Worm (Caenorhabditis elegans) whole organism, L4 larva: ENCODE measurements around the gene swp-1.

Experiments used
- D1046.2 ChIP-seq: fragments of 200-800 bp; sonication (Bioruptor generic); IDR thresholded peaks from 2 replicates; pipeline ENCODE4 v1.3.6; 2022; ENCODE audit warnings: missing genetic modification characterization, missing compliant biosample characterization
- F10B5.3 ChIP-seq: sonication (generic microtip); optimal IDR thresholded peaks from 2 replicates; lab custom pipeline; 2016; ENCODE audit warnings: mild to moderate bottlenecking, missing genetic modification characterization, missing compliant biosample characterization
- F37D6.2 ChIP-seq: sonication (generic microtip); optimal IDR thresholded peaks from 2 replicates; lab custom pipeline; 2016; ENCODE audit warnings: mild to moderate bottlenecking, missing genetic modification characterization, missing compliant biosample characterization
- R02D3.7 ChIP-seq: fragments of 150-350 bp; sonication (generic microtip); optimal IDR thresholded peaks from 3 replicates; lab custom pipeline; 2014; ENCODE audit warnings: missing biosample characterization, missing genetic modification characterization
- T20F7.1 ChIP-seq: fragments of 200-800 bp; sonication (Bioruptor generic); optimal IDR thresholded peaks from 2 replicates; lab custom pipeline; 2018; ENCODE audit warnings: mild to moderate bottlenecking, missing genetic modification characterization, missing compliant biosample characterization
- Y105C5A.15 ChIP-seq: fragments of 200-800 bp; sonication (Bioruptor generic); IDR thresholded peaks from 2 replicates; pipeline ENCODE4 v1.3.6; 2022; ENCODE audit warnings: missing genetic modification characterization, missing compliant biosample characterization
- Y48G9A.11 ChIP-seq: fragments of 200-800 bp; sonication (Bioruptor generic); IDR thresholded peaks from 2 replicates; pipeline ENCODE4 v1.3.6; 2022; ENCODE audit warnings: missing genetic modification reagents, missing genetic modification characterization, missing compliant biosample characterization
- Y75B8A.6 ChIP-seq: fragments of 200-800 bp; sonication (Bioruptor generic); IDR thresholded peaks from 2 replicates; pipeline ENCODE4 v1.3.6; 2022; ENCODE audit warnings: missing genetic modification reagents, missing genetic modification characterization, missing compliant biosample characterization
- ZK337.2 ChIP-seq: fragments of 200-800 bp; sonication (Bioruptor generic); IDR thresholded peaks from 2 replicates; pipeline ENCODE4 v1.3.6; 2022; ENCODE audit warnings: missing genetic modification reagents, missing genetic modification characterization, missing compliant biosample characterization
- ZK546.5 ChIP-seq, 2 experiments: sonication (generic microtip); optimal IDR thresholded peaks; 2 replicates each; lab custom pipeline; 2017; ENCODE audit warnings: missing biosample characterization in 2 of 2, missing genetic modification characterization in 2 of 2
- aha-1 ChIP-seq: fragments of 150-350 bp; peaks from one replicate; lab custom pipeline; 2014; ENCODE audit warnings: missing biosample characterization, missing genetic modification characterization
- aly-2 ChIP-seq: sonication (generic microtip); optimal IDR thresholded peaks from 2 replicates; lab custom pipeline; 2018; ENCODE audit warnings: missing biosample characterization, missing genetic modification characterization
- ceh-20 ChIP-seq: fragments of 200-800 bp; sonication (Bioruptor generic); IDR thresholded peaks from 2 replicates; pipeline ENCODE4 v1.3.6; 2022; ENCODE audit warnings: missing genetic modification reagents, missing genetic modification characterization, missing compliant biosample characterization
- ceh-28 ChIP-seq: fragments of 150-350 bp; optimal IDR thresholded peaks from 2 replicates; lab custom pipeline; 2014; ENCODE audit warnings: missing biosample characterization, missing genetic modification reagents, missing genetic modification characterization
- ces-1 ChIP-seq: fragments of 150-350 bp; sonication (generic microtip); optimal IDR thresholded peaks from 4 replicates; lab custom pipeline; 2014; ENCODE audit warnings: missing biosample characterization, missing genetic modification reagents, missing genetic modification characterization
- cey-2 ChIP-seq: sonication (generic microtip); optimal IDR thresholded peaks from 3 replicates; lab custom pipeline; 2017; ENCODE audit warnings: missing genetic modification characterization, mild to moderate bottlenecking, missing compliant biosample characterization, antibody characterized with exemption, borderline replicate concordance; ENCODE audit not compliant: insufficient read depth
- daf-12 ChIP-seq: fragments of 150-350 bp; optimal IDR thresholded peaks from 2 replicates; lab custom pipeline; 2014; ENCODE audit warnings: missing biosample characterization, missing genetic modification reagents, missing genetic modification characterization
- daf-16 ChIP-seq, 3 experiments: sonication (generic microtip); optimal IDR thresholded peaks; 2 replicates each; lab custom pipeline; 2016 to 2017; ENCODE audit warnings: missing genetic modification characterization in 3 of 3, missing genetic modification reagents in 3 of 3, mild to moderate bottlenecking in 2 of 3, missing compliant biosample characterization in 2 of 3, missing biosample characterization in 1 of 3, moderate library complexity in 1 of 3
- daf-19 ChIP-seq: fragments of 200-800 bp; sonication (Bioruptor generic); conservative IDR thresholded peaks from 2 replicates; pipeline ENCODE4 v1.3.6; 2022; ENCODE audit warnings: missing genetic modification characterization, missing compliant biosample characterization
- dmd-6 ChIP-seq: fragments of 200-800 bp; sonication (Bioruptor generic); IDR thresholded peaks from 2 replicates; pipeline ENCODE4 v1.3.6; 2022; ENCODE audit warnings: missing genetic modification reagents, missing genetic modification characterization, missing compliant biosample characterization
- dve-1 ChIP-seq: sonication (generic microtip); optimal IDR thresholded peaks from 2 replicates; lab custom pipeline; 2017; ENCODE audit warnings: antibody characterized with exemption, mild to moderate bottlenecking, missing genetic modification characterization, missing compliant biosample characterization; ENCODE audit not compliant: insufficient read depth
- egl-27 ChIP-seq: sonication (generic microtip); optimal IDR thresholded peaks from 3 replicates; lab custom pipeline; 2017; ENCODE audit warnings: missing biosample characterization, missing genetic modification reagents, missing genetic modification characterization
- egl-43 ChIP-seq: fragments of 200-800 bp; sonication (Bioruptor generic); IDR thresholded peaks from 2 replicates; pipeline ENCODE4 v1.3.6; 2022; ENCODE audit warnings: missing genetic modification reagents, missing genetic modification characterization, missing compliant biosample characterization
- gei-8 ChIP-seq: fragments of 200-800 bp; sonication (Bioruptor generic); optimal IDR thresholded peaks from 2 replicates; lab custom pipeline; 2018; ENCODE audit warnings: mild to moderate bottlenecking, missing genetic modification characterization, missing compliant biosample characterization
- hlh-30 ChIP-seq: sonication (generic microtip); optimal IDR thresholded peaks from 2 replicates; lab custom pipeline; 2017; ENCODE audit warnings: antibody characterized with exemption, mild to moderate bottlenecking, missing genetic modification characterization, missing compliant biosample characterization; ENCODE audit not compliant: insufficient read depth
- jun-1 ChIP-seq: fragments of 150-350 bp; optimal IDR thresholded peaks from 2 replicates; lab custom pipeline; 2014; ENCODE audit warnings: missing biosample characterization, missing genetic modification reagents, missing genetic modification characterization
- lin-1 ChIP-seq: fragments of 200-800 bp; sonication (Bioruptor generic); IDR thresholded peaks from 2 replicates; pipeline ENCODE4 v1.3.6; 2022; ENCODE audit warnings: missing genetic modification reagents, missing genetic modification characterization, missing compliant biosample characterization
- lin-13 ChIP-seq: fragments of 150-350 bp; optimal IDR thresholded peaks from 2 replicates; lab custom pipeline; 2014; ENCODE audit warnings: missing biosample characterization, missing genetic modification reagents, missing genetic modification characterization
- lin-15B ChIP-seq: fragments of 150-350 bp; sonication (generic microtip); optimal IDR thresholded peaks from 3 replicates; lab custom pipeline; 2014; ENCODE audit warnings: missing biosample characterization, missing genetic modification characterization
- lir-3 ChIP-seq: sonication (generic microtip); optimal IDR thresholded peaks from 2 replicates; lab custom pipeline; 2016; ENCODE audit warnings: mild to moderate bottlenecking, missing genetic modification characterization, missing compliant biosample characterization
- nhr-10 ChIP-seq: fragments of 150-350 bp; optimal IDR thresholded peaks from 2 replicates; lab custom pipeline; 2014; ENCODE audit warnings: missing biosample characterization, missing genetic modification characterization
- nhr-25 ChIP-seq: sonication (generic microtip); optimal IDR thresholded peaks from 2 replicates; lab custom pipeline; 2017; ENCODE audit warnings: missing genetic modification characterization, mild to moderate bottlenecking, missing compliant biosample characterization, antibody characterized with exemption, moderate library complexity, borderline replicate concordance; ENCODE audit not compliant: insufficient read depth
- nhr-41 ChIP-seq: fragments of 200-800 bp; sonication (Bioruptor generic); IDR thresholded peaks from 2 replicates; pipeline ENCODE4 v1.3.6; 2022; ENCODE audit warnings: missing genetic modification reagents, missing genetic modification characterization, missing compliant biosample characterization
- nhr-77 ChIP-seq: fragments of 150-350 bp; optimal IDR thresholded peaks from 2 replicates; lab custom pipeline; 2014; ENCODE audit warnings: missing biosample characterization, missing genetic modification characterization
- pha-4 ChIP-seq, 2 experiments: fragments of 150-350 bp in 1 of 2; fragments of 200-800 bp in 1 of 2; sonication (Bioruptor generic) in 1 of 2; IDR thresholded peaks in 1 of 2; optimal IDR thresholded peaks in 1 of 2; 2 replicates each; pipeline versions ENCODE4 v1.3.6 to Lab custom; 2014 to 2022; ENCODE audit warnings: missing genetic modification characterization in 2 of 2, missing genetic modification reagents in 2 of 2, missing biosample characterization in 1 of 2, missing compliant biosample characterization in 1 of 2
- php-3 ChIP-seq: fragments of 200-800 bp; sonication (Bioruptor generic); IDR thresholded peaks from 2 replicates; pipeline ENCODE4 v1.3.6; 2022; ENCODE audit warnings: missing genetic modification reagents, missing genetic modification characterization, missing compliant biosample characterization
- pqm-1 ChIP-seq: sonication (generic microtip); optimal IDR thresholded peaks from 2 replicates; lab custom pipeline; 2017; ENCODE audit warnings: missing biosample characterization, missing genetic modification characterization
- snpc-1.2 ChIP-seq: fragments of 200-800 bp; sonication (Bioruptor generic); IDR thresholded peaks from 2 replicates; pipeline ENCODE4 v1.3.6; 2022; ENCODE audit warnings: missing genetic modification reagents, missing genetic modification characterization, missing compliant biosample characterization
- tra-1 ChIP-seq: fragments of 200-800 bp; sonication (Bioruptor generic); IDR thresholded peaks from 2 replicates; pipeline ENCODE4 v1.3.6; 2022; ENCODE audit warnings: missing genetic modification reagents, missing genetic modification characterization, missing compliant biosample characterization
- unc-130 ChIP-seq: sonication (generic microtip); optimal IDR thresholded peaks from 2 replicates; lab custom pipeline; 2016; ENCODE audit warnings: missing genetic modification reagents, missing genetic modification characterization, missing compliant biosample characterization
- unc-39 ChIP-seq: sonication (generic microtip); optimal IDR thresholded peaks from 2 replicates; lab custom pipeline; 2017; ENCODE audit warnings: missing biosample characterization, missing genetic modification characterization
- unc-62 ChIP-seq, 3 experiments: fragments of 150-350 bp in 1 of 3; sonication (generic microtip); optimal IDR thresholded peaks in 2 of 3; peaks in 1 of 3; 1 replicate in 1 of 3; 2 replicates in 2 of 3; lab custom pipeline; 2014 to 2017; ENCODE audit warnings: missing biosample characterization in 3 of 3, missing genetic modification characterization in 3 of 3, missing genetic modification reagents in 3 of 3, missing genotype in 1 of 3
- vab-7 ChIP-seq: fragments of 200-800 bp; sonication (Bioruptor generic); IDR thresholded peaks from 2 replicates; pipeline ENCODE4 v1.3.6; 2022; ENCODE audit warnings: missing genetic modification reagents, missing genetic modification characterization, missing compliant biosample characterization
- zag-1 ChIP-seq: fragments of 150-350 bp; optimal IDR thresholded peaks from 2 replicates; lab custom pipeline; 2014; ENCODE audit warnings: missing biosample characterization, missing genetic modification characterization
- zfp-3 ChIP-seq: fragments of 200-800 bp; sonication (Bioruptor generic); conservative IDR thresholded peaks from 2 replicates; pipeline ENCODE4 v1.3.6; 2022; ENCODE audit warnings: missing genetic modification reagents, missing genetic modification characterization, missing compliant biosample characterization
- zip-11 ChIP-seq: fragments of 200-800 bp; sonication (Bioruptor generic); IDR thresholded peaks from 2 replicates; pipeline ENCODE4 v1.3.6; 2022; ENCODE audit warnings: missing genetic modification characterization, missing compliant biosample characterization
- zip-2 ChIP-seq: fragments of 150-350 bp; optimal IDR thresholded peaks from 2 replicates; lab custom pipeline; 2014; ENCODE audit warnings: missing biosample characterization, missing genetic modification characterization
- ztf-11 ChIP-seq: fragments of 150-350 bp; optimal IDR thresholded peaks from 2 replicates; lab custom pipeline; 2014; ENCODE audit warnings: missing biosample characterization, missing genetic modification characterization

Gene swp-1

ce11 chrIII:5706077-5706627 is 827 bp upstream of the swp-1 start, which contains the start of gene rpl-23:
Gene rpl-23, minus strand, starts transcription at chrIII:5706127.
- peak; percentile 36 for TF ChIP-seq nhr-25 (tag; lab: Kevin White, UChicago)
- peak; percentile 7 for TF ChIP-seq pqm-1 (tag; lab: Kevin White, UChicago)
- TF ChIP-seq egl-43 (GFP tag; lab: Robert Waterston, UW), result no peak
- no peak for TF ChIP-seq zag-1
- TF ChIP-seq jun-1 (tag; lab: Kevin White, UChicago), result peak; percentile 27
- TF ChIP-seq vab-7 (GFP tag; lab: Robert Waterston, UW), result peak; percentile 61
- TF ChIP-seq tra-1 (GFP tag; lab: Robert Waterston, UW), result peak; percentile 65; the same call in 1 of the 2 replicates
- TF ChIP-seq pha-4 (GFP tag; IDR thresholded peaks at IDR 0.05; lab: Robert Waterston, UW), result peak; percentile 64; the same call in 1 of the 2 replicates
- peak; percentile 98 for TF ChIP-seq pha-4 (tag; optimal IDR thresholded peaks at IDR 0.05; lab: Kevin White, UChicago)
- TF ChIP-seq zip-2 (tag; lab: Kevin White, UChicago), result peak; percentile 29
- TF ChIP-seq T20F7.1, result peak; percentile 85
- TF ChIP-seq dmd-6, result peak; percentile 62
- no peak for TF ChIP-seq unc-39 (tag; lab: Kevin White, UChicago)
- TF ChIP-seq php-3 (GFP tag; lab: Robert Waterston, UW), result no peak
- TF ChIP-seq ZK546.5 (tag; optimal IDR thresholded peaks at IDR 0.05; lab: Kevin White, UChicago), result peak in 1 of 2 experiments; percentile 58
- TF ChIP-seq daf-16 (GFP tag; optimal IDR thresholded peaks at IDR 0.05; lab: Kevin White, UChicago), result peak in 1 of 2 experiments; percentile 38
- TF ChIP-seq daf-16 (tag; optimal IDR thresholded peaks at IDR 0.05; lab: Kevin White, UChicago), result peak; percentile 72
- no peak for TF ChIP-seq daf-19 (GFP tag; lab: Robert Waterston, UW)
- TF ChIP-seq F10B5.3 (tag; lab: Kevin White, UChicago), result no peak
- TF ChIP-seq R02D3.7 (tag; lab: Kevin White, UChicago), result peak; percentile 96
- TF ChIP-seq aha-1 (tag; lab: Kevin White, UChicago), result peak; percentile 97
- peak; percentile 56 for TF ChIP-seq unc-130 (GFP tag; lab: Kevin White, UChicago)
- TF ChIP-seq ces-1 (GFP tag; lab: Kevin White, UChicago), result peak; percentile 63
- TF ChIP-seq gei-8 (GFP tag; lab: Kevin White, UChicago), result no peak
- peak; percentile 90 for TF ChIP-seq lin-13 (GFP tag; lab: Kevin White, UChicago)
- no peak for TF ChIP-seq ztf-11
- no peak for TF ChIP-seq zfp-3 (GFP tag; lab: Robert Waterston, UW)
- peak; percentile 92 for TF ChIP-seq hlh-30 (tag; lab: Kevin White, UChicago)
- no peak for TF ChIP-seq Y75B8A.6 (GFP tag; lab: Robert Waterston, UW)
- TF ChIP-seq nhr-77 (tag; lab: Kevin White, UChicago), result peak; percentile 96
- TF ChIP-seq aly-2 (tag; lab: Kevin White, UChicago), result no peak
- TF ChIP-seq D1046.2 (GFP tag; lab: Robert Waterston, UW), result no peak
- TF ChIP-seq lin-15B (tag; lab: Kevin White, UChicago), result no peak
- TF ChIP-seq ceh-20, result peak; percentile 52; the same call in 1 of the 2 replicates
- TF ChIP-seq Y48G9A.11 (GFP tag; lab: Robert Waterston, UW), result peak; percentile 35; the same call in 1 of the 2 replicates
- no peak for TF ChIP-seq nhr-10 (tag; lab: Kevin White, UChicago)
- 0 out of 2 replicates have a peak, but pooled peaks have one; percentile 23 for TF ChIP-seq ZK337.2 (GFP tag; lab: Robert Waterston, UW)
- no peak for TF ChIP-seq nhr-41 (GFP tag; lab: Robert Waterston, UW)
- TF ChIP-seq unc-62 (GFP tag; optimal IDR thresholded peaks at IDR 0.05 in 1 of 2; lab: Kevin White, UChicago), result peak in 1 of 2 experiments; percentile 21
- TF ChIP-seq unc-62 (tag; optimal IDR thresholded peaks at IDR 0.05; lab: Kevin White, UChicago), result no peak
- TF ChIP-seq cey-2 (tag; lab: Kevin White, UChicago), result no peak
- peak; percentile 94 for TF ChIP-seq dve-1 (tag; lab: Kevin White, UChicago)
- no peak for TF ChIP-seq lin-1
- no peak for TF ChIP-seq daf-12 (tag; lab: Kevin White, UChicago)
- peak; percentile 85 for TF ChIP-seq ceh-28 (tag; lab: Kevin White, UChicago)
- no peak for TF ChIP-seq zip-11
- TF ChIP-seq snpc-1.2 (GFP tag; lab: Robert Waterston, UW), result no peak
- TF ChIP-seq Y105C5A.15, result no peak
- TF ChIP-seq lir-3, result no peak
- TF ChIP-seq F37D6.2, result peak; percentile 59
- TF ChIP-seq egl-27 (tag; lab: Kevin White, UChicago), result no peak
